Worm (Caenorhabditis elegans): ENCODE measurements around the gene F48G7.10.

DNA sequence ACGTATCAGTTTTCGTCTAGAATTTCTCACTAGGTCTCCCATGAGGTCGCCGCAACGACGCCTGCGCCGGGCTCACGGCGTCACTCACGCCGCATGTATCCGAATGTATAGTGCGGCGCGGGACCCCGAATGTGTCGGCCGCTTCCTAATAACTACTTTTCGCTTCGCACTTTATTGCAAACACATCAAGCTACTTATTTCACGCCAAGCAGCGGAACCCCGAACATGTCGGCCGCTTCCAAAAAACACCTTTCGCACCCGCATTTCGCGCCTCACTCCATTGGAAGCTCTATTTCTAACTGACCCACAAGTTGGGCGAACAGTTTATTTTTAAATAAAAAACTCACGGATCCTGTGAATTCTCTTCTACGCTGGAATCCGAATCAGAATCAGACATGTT is 41.3 kb upstream of the F48G7.10 start:
- no peak for TF ChIP-seq sox-4 (tag; optimal IDR thresholded peaks at IDR 0.05)
- no peak for TF ChIP-seq rnt-1 (tag; optimal IDR thresholded peaks at IDR 0.05)
- TF ChIP-seq ceh-30 (tag; optimal IDR thresholded peaks at IDR 0.05), result no peak
- TF ChIP-seq ztf-16 (tag; optimal IDR thresholded peaks at IDR 0.05), result no peak
- no peak for TF ChIP-seq elt-4 (tag; optimal IDR thresholded peaks at IDR 0.05)
- no peak for TF ChIP-seq ceh-9 (tag; optimal IDR thresholded peaks at IDR 0.05)
- no peak for TF ChIP-seq lim-6 (tag; optimal IDR thresholded peaks at IDR 0.05)
- no peak for TF ChIP-seq pha-4 (tag; optimal IDR thresholded peaks at IDR 0.05)
- TF ChIP-seq ceh-2 (tag; optimal IDR thresholded peaks at IDR 0.05), result no peak
- TF ChIP-seq odd-2 (tag; optimal IDR thresholded peaks at IDR 0.05), result no peak
